Worm (Caenorhabditis elegans) whole organism, L2 larva: ENCODE results near the gene nspf-2.

Source experiments
- F13H6.1 ChIP-seq: sonication (generic microtip); optimal IDR thresholded peaks from 2 replicates; lab custom pipeline; 2016; ENCODE audit warnings: missing genetic modification characterization, missing compliant biosample characterization
- R02D3.7 ChIP-seq: fragments of 150-350 bp; optimal IDR thresholded peaks from 2 replicates; lab custom pipeline; 2014; ENCODE audit warnings: missing biosample characterization, missing genetic modification characterization
- ZK546.5 ChIP-seq: sonication (generic microtip); optimal IDR thresholded peaks from 2 replicates; lab custom pipeline; 2017; ENCODE audit warnings: missing biosample characterization, missing genetic modification characterization
- alr-1 ChIP-seq: fragments of 150-350 bp; optimal IDR thresholded peaks from 2 replicates; lab custom pipeline; 2014; ENCODE audit warnings: missing biosample characterization, missing genetic modification characterization
- blmp-1 ChIP-seq: sonication (generic microtip); optimal IDR thresholded peaks from 2 replicates; lab custom pipeline; 2017; ENCODE audit warnings: missing genetic modification characterization, mild to moderate bottlenecking, missing compliant biosample characterization, antibody characterized with exemption, moderate library complexity; ENCODE audit not compliant: insufficient read depth
- ceh-82 ChIP-seq: fragments of 150-350 bp; optimal IDR thresholded peaks from 2 replicates; lab custom pipeline; 2014; ENCODE audit warnings: missing biosample characterization, missing genetic modification characterization
- elt-1 ChIP-seq: fragments of 150-350 bp; optimal IDR thresholded peaks from 2 replicates; lab custom pipeline; 2014; ENCODE audit warnings: missing biosample characterization, missing genetic modification characterization
- mdl-1 ChIP-seq, 2 experiments: fragments of 150-350 bp in 1 of 2; sonication (generic microtip) in 1 of 2; optimal IDR thresholded peaks; 2 replicates each; lab custom pipeline; 2017; ENCODE audit warnings: missing biosample characterization in 2 of 2, missing genetic modification characterization in 2 of 2
- nhr-237 ChIP-seq: fragments of 150-350 bp; optimal IDR thresholded peaks from 2 replicates; lab custom pipeline; 2014; ENCODE audit warnings: missing biosample characterization, missing genetic modification characterization
- sem-4 ChIP-seq: fragments of 150-350 bp; optimal IDR thresholded peaks from 2 replicates; lab custom pipeline; 2014; ENCODE audit warnings: missing biosample characterization, missing genetic modification reagents, missing genetic modification characterization
- unc-62 ChIP-seq: fragments of 150-350 bp; optimal IDR thresholded peaks from 2 replicates; lab custom pipeline; 2014; ENCODE audit warnings: missing biosample characterization, missing genetic modification reagents, missing genetic modification characterization
- ztf-11 ChIP-seq: sonication (generic microtip); optimal IDR thresholded peaks from 2 replicates; lab custom pipeline; 2017; ENCODE audit warnings: missing biosample characterization, missing genetic modification characterization
- ztf-4 ChIP-seq: fragments of 150-350 bp; optimal IDR thresholded peaks from 2 replicates; lab custom pipeline; 2014; ENCODE audit warnings: missing biosample characterization, missing genetic modification characterization

DNA sequence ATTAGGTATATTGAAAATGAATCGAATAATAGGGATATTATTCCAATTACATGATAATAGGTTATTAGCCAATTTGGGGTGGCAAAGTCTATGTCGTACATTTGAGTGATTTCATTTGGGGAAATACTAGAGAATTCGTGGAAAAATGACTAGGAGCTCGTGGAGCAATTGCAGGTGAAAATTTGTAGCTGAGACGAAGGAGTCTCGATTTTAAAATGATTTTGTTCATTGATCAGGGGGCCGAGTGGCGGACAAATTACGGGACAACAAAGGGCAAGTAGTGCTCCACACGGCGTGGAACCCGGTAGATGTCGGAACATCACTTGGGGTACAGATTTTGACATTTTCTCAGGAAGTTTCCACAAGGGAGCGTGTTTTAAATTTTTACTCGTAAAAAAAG, 9.7 kb downstream of the nspf-2 start, which contains the start of gene sri-62:
- TF ChIP-seq ztf-11 (tag; lab: Kevin White, UChicago) (no peak), blmp-1 (tag; lab: Kevin White, UChicago) (no peak), sem-4 (no peak), alr-1 (no peak), nhr-237 (no peak), ZK546.5 (tag; lab: Kevin White, UChicago) (no peak), ztf-4 (tag; lab: Kevin White, UChicago) (no peak), elt-1 (tag; lab: Kevin White, UChicago) (no peak), mdl-1 (tag; optimal IDR thresholded peaks at IDR 0.05; lab: Kevin White, UChicago) (no peak), F13H6.1 (no peak), ceh-82 (tag; lab: Kevin White, UChicago) (no peak), R02D3.7 (no peak), unc-62 (GFP tag; lab: Kevin White, UChicago) (no peak)
